Fruit fly (Drosophila melanogaster): ENCODE data around the gene tal-3A.

dm6 chr3R:13842532-13842931, 29.6 kb downstream of the tal-3A start:
- TF ChIP-seq CG10631 (GFP tag; optimal IDR thresholded peaks at IDR 0.05) (no peak), CG8319 (GFP tag; optimal IDR thresholded peaks at IDR 0.05) (no peak), CG9139 (GFP tag; optimal IDR thresholded peaks at IDR 0.05) (no peak), CG11762 (GFP tag; optimal IDR thresholded peaks at IDR 0.05; ENCODE audit: insufficient read depth) (no peak), net (GFP tag; optimal IDR thresholded peaks at IDR 0.05) (no peak), CG31627 (GFP tag; optimal IDR thresholded peaks at IDR 0.05) (no peak)
